Worm (Caenorhabditis elegans): Measurements from ENCODE around the gene ufl-1.

DNA sequence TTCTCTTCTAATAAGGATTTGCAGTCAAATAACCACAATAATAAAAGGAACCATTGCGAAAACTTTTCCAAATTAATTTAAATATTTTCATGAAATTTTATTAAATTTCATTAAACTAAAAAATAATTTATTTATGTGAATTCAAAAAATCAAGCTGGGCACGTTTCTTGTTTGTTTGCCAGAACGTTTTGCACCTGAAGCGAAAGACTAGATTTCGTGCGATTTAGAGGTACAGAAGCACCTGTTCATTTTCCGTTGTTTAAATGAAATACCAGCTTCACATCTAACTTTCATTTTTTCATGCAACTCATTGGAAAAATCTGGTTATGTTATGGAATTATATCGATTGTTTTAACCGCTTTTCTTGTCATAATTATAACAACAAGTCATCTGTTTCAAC lies 35.5 kb upstream of the ufl-1 start, which contains the start of gene srg-48:
- TF ChIP-seq unc-62 (GFP tag; optimal IDR thresholded peaks at IDR 0.05 in 1 of 2), result no peak
- no peak for TF ChIP-seq unc-62 (tag; optimal IDR thresholded peaks at IDR 0.05)
- no peak for TF ChIP-seq unc-39 (tag; optimal IDR thresholded peaks at IDR 0.05)
- no peak for TF ChIP-seq dpl-1 (GFP tag; optimal IDR thresholded peaks at IDR 0.05)
- no peak for TF ChIP-seq zag-1 (tag; optimal IDR thresholded peaks at IDR 0.05)
- no peak for TF ChIP-seq pha-4 (GFP tag; IDR thresholded peaks at IDR 0.05)
- TF ChIP-seq pha-4 (tag; optimal IDR thresholded peaks at IDR 0.05), result no peak
- no peak for TF ChIP-seq snpc-4 (tag; optimal IDR thresholded peaks at IDR 0.05)
- no peak for TF ChIP-seq egl-27 (tag; optimal IDR thresholded peaks at IDR 0.05)
